Fruit fly (Drosophila melanogaster): Measurements from ENCODE around the gene VhaPPA1-1.

VhaPPA1-1 gene

dm6 chr3R:14898280-14898756, 5.5 kb downstream of the VhaPPA1-1 start, which contains the start of the genes Nup93-2 and CG3817:
Gene Nup93-2 (minus strand): TSS chr3R:14898372.
Gene CG3817 (plus strand): TSS chr3R:14898739.
- TF ChIP-seq Ets98B (GFP tag; IDR thresholded peaks at IDR 0.05) = no peak; the same call in 1 of the 2 replicates
- TF ChIP-seq CG10348 (GFP tag; IDR thresholded peaks at IDR 0.05) = no peak
- TF ChIP-seq Snoo (tag; optimal IDR thresholded peaks at IDR 0.05) = peak; percentile 71
- TF ChIP-seq CG8159 (tag; optimal IDR thresholded peaks at IDR 0.05) = peak; percentile 38
- TF ChIP-seq D1 (tag; optimal IDR thresholded peaks at IDR 0.05) = no peak
- 0 out of 3 replicates have a peak, but pooled peaks have one; percentile 47 for TF ChIP-seq CG4496 (GFP tag; IDR thresholded peaks at IDR 0.05)
- no peak for TF ChIP-seq Pif1A (GFP tag; optimal IDR thresholded peaks at IDR 0.05)
- peak; percentile 20 for TF ChIP-seq CG15710 (tag; optimal IDR thresholded peaks at IDR 0.05)
- peak; percentile 74 for TF ChIP-seq CG9948 (tag; optimal IDR thresholded peaks at IDR 0.05)
- no peak for TF ChIP-seq EcR (GFP tag; optimal IDR thresholded peaks at IDR 0.05)
- peak; percentile 32 for TF ChIP-seq CG17806 (tag; optimal IDR thresholded peaks at IDR 0.05)
- TF ChIP-seq CG8301 (tag; optimal IDR thresholded peaks at IDR 0.05) = no peak
- TF ChIP-seq CG12605 (GFP tag; IDR thresholded peaks at IDR 0.05) = no peak
- peak; percentile 50; the same call in 1 of the 3 replicates for TF ChIP-seq fd96Ca (GFP tag; IDR thresholded peaks at IDR 0.05)
- 0 out of 2 replicates have a peak, but pooled peaks have one; percentile 22 for TF ChIP-seq CG32121 (GFP tag; IDR thresholded peaks at IDR 0.05)
- peak; percentile 8 for TF ChIP-seq CG34367 (tag; optimal IDR thresholded peaks at IDR 0.05)
- TF ChIP-seq rn (GFP tag; IDR thresholded peaks at IDR 0.05) = 0 out of 2 replicates have a peak, but pooled peaks have one; percentile 15
- no peak for TF ChIP-seq CG13204 (GFP tag; optimal IDR thresholded peaks at IDR 0.05)

- no peak for TF ChIP-seq fd96Ca (GFP tag; IDR thresholded peaks at IDR 0.05)
- TF ChIP-seq Pif1B (GFP tag; optimal IDR thresholded peaks at IDR 0.05) = no peak
- TF ChIP-seq CG15710 (tag; optimal IDR thresholded peaks at IDR 0.05) = no peak
- no peak for TF ChIP-seq rn (GFP tag; IDR thresholded peaks at IDR 0.05)
- no peak for TF ChIP-seq gl (tag; optimal IDR thresholded peaks at IDR 0.05)
- TF ChIP-seq D1 (tag; optimal IDR thresholded peaks at IDR 0.05) = no peak
- no peak for TF ChIP-seq Pif1A (GFP tag; optimal IDR thresholded peaks at IDR 0.05)
Observed at dm6 chr3R:14894783-14894883, 9.2 kb downstream of the VhaPPA1-1 start, which contains the start of gene CG14860. Gene CG14860 (plus strand): TSS chr3R:14894784.

dm6 chr3R:14893791-14894782, 9.8 kb downstream of the VhaPPA1-1 start, which contains the start of gene Dph2:
Gene Dph2 (minus strand): TSS chr3R:14893954.
- TF ChIP-seq CG14655 (GFP tag; optimal IDR thresholded peaks at IDR 0.05) = no peak
- TF ChIP-seq fd96Ca (GFP tag; IDR thresholded peaks at IDR 0.05) = no peak
- TF ChIP-seq CG13204 (GFP tag; optimal IDR thresholded peaks at IDR 0.05) = no peak
- TF ChIP-seq CG15710 (tag; optimal IDR thresholded peaks at IDR 0.05) = peak; percentile 44
- TF ChIP-seq CG10348 (GFP tag; IDR thresholded peaks at IDR 0.05) = no peak
- TF ChIP-seq CG32121 (GFP tag; IDR thresholded peaks at IDR 0.05) = peak; percentile 75
- no peak for TF ChIP-seq CG34367 (tag; optimal IDR thresholded peaks at IDR 0.05)
- TF ChIP-seq Snoo (tag; optimal IDR thresholded peaks at IDR 0.05) = no peak
- peak; percentile 48 for TF ChIP-seq CG8159 (tag; optimal IDR thresholded peaks at IDR 0.05)
- TF ChIP-seq CG8301 (tag; optimal IDR thresholded peaks at IDR 0.05) = peak; percentile 49
- peak; percentile 54 for TF ChIP-seq Ets98B (GFP tag; IDR thresholded peaks at IDR 0.05)
- TF ChIP-seq Pif1B (GFP tag; optimal IDR thresholded peaks at IDR 0.05) = no peak
- no peak for TF ChIP-seq gl (tag; optimal IDR thresholded peaks at IDR 0.05)
- TF ChIP-seq CG17806 (tag; optimal IDR thresholded peaks at IDR 0.05) = peak; percentile 36
- TF ChIP-seq CG9948 (tag; optimal IDR thresholded peaks at IDR 0.05) = peak; percentile 40
- peak; percentile 76 for TF ChIP-seq CG4496 (GFP tag; IDR thresholded peaks at IDR 0.05)
- peak; percentile 72 for TF ChIP-seq CG12605 (GFP tag; IDR thresholded peaks at IDR 0.05)
- TF ChIP-seq Pif1A (GFP tag; optimal IDR thresholded peaks at IDR 0.05) = no peak
- peak; percentile 59 for TF ChIP-seq rn (GFP tag; IDR thresholded peaks at IDR 0.05)
- no peak for TF ChIP-seq D1 (tag; optimal IDR thresholded peaks at IDR 0.05)
- no peak for TF ChIP-seq EcR (GFP tag; optimal IDR thresholded peaks at IDR 0.05)

DNA sequence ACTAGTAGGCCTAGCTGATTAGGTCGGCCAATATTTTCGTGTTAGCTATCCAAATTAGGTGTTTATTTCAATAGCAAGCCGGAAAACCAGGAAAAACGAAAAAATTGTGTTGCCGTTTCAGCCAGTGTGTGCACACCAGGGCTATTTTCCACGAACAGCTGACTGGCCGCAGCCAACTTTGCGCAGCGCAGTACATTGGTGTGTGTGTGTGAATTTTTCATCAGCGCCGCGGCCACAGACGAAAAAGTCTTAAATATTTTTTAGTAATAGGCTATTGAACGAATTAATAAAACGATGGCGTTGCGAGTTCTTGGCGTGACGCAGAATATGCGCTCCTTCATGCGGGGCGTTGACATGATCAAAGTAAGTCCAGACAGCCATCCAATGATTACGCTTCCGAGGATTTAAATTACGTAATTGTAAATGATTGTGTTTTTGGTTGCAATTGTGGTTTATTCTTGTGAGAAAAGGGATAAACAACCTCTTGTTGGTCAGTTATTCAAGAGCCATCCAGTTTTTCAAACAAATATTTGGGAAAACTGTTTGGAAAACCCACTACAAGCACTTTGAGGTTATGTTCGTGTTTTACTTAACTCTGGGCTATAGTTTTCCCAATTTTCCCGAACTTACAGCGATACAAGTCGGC, 13.7 kb downstream of the VhaPPA1-1 start, which contains the start of the genes CycC and UQCR-C1:
TSS of gene CycC (minus strand) at position 142 of the 646 bp plus-strand sequence.
TSS of gene UQCR-C1 (plus strand) at position 168 of the 646 bp plus-strand sequence.
- TF ChIP-seq CG9948 (tag; optimal IDR thresholded peaks at IDR 0.05) (no peak), CG17806 (tag; optimal IDR thresholded peaks at IDR 0.05) (no peak)

- TF ChIP-seq Pif1A (GFP tag; optimal IDR thresholded peaks at IDR 0.05) = no peak
- TF ChIP-seq D1 (tag; optimal IDR thresholded peaks at IDR 0.05) = no peak
- peak; percentile 54 for TF ChIP-seq CG9948 (tag; optimal IDR thresholded peaks at IDR 0.05)
- 0 out of 2 replicates have a peak, but pooled peaks have one; percentile 10 for TF ChIP-seq rn (GFP tag; IDR thresholded peaks at IDR 0.05)
- peak; percentile 69 for TF ChIP-seq CG15710 (tag; optimal IDR thresholded peaks at IDR 0.05)
- TF ChIP-seq CG8159 (tag; optimal IDR thresholded peaks at IDR 0.05) = peak; percentile 27
- TF ChIP-seq EcR (GFP tag; optimal IDR thresholded peaks at IDR 0.05) = no peak
- peak; percentile 49 for TF ChIP-seq CG17806 (tag; optimal IDR thresholded peaks at IDR 0.05)
- peak; percentile 62 for TF ChIP-seq CG34367 (tag; optimal IDR thresholded peaks at IDR 0.05)
- peak; percentile 78 for TF ChIP-seq CG32121 (GFP tag; IDR thresholded peaks at IDR 0.05)
- no peak for TF ChIP-seq CG12605 (GFP tag; IDR thresholded peaks at IDR 0.05)
- no peak for TF ChIP-seq CG10348 (GFP tag; IDR thresholded peaks at IDR 0.05)
- peak; percentile 46 for TF ChIP-seq Snoo (tag; optimal IDR thresholded peaks at IDR 0.05)
- peak; percentile 61; the same call in 2 of the 3 replicates for TF ChIP-seq CG4496 (GFP tag; IDR thresholded peaks at IDR 0.05)
- peak; percentile 57 for TF ChIP-seq Ets98B (GFP tag; IDR thresholded peaks at IDR 0.05)
- no peak for TF ChIP-seq gl (tag; optimal IDR thresholded peaks at IDR 0.05)
- TF ChIP-seq CG13204 (GFP tag; optimal IDR thresholded peaks at IDR 0.05) = no peak
Observed at dm6 chr3R:14886011-14886534, 17.8 kb downstream of the VhaPPA1-1 start, which contains the start of the genes Rrp6, CG33331 and CG33332. Gene Rrp6 (minus strand): TSS chr3R:14886246. Gene CG33331 (plus strand): TSS chr3R:14886456. Gene CG33332 (plus strand): TSS chr3R:14886456.
